Worm (Caenorhabditis elegans): Measurements from ENCODE around the gene Y39E4B.5.

ce11 chrIII:13160636-13161035 is 9.1 kb upstream of the Y39E4B.5 start:
- TF ChIP-seq ceh-82 (tag; optimal IDR thresholded peaks at IDR 0.05) (no peak), nhr-237 (tag; optimal IDR thresholded peaks at IDR 0.05) (no peak), unc-62 (GFP tag; optimal IDR thresholded peaks at IDR 0.05) (no peak), nhr-77 (tag; optimal IDR thresholded peaks at IDR 0.05) (no peak), unc-39 (tag; optimal IDR thresholded peaks at IDR 0.05) (no peak), pha-4 (tag; optimal IDR thresholded peaks at IDR 0.05) (no peak), tbx-2 (tag; optimal IDR thresholded peaks at IDR 0.05) (no peak), nhr-67 (tag; optimal IDR thresholded peaks at IDR 0.05) (no peak), jun-1 (tag; optimal IDR thresholded peaks at IDR 0.05) (no peak), elt-3 (tag; optimal IDR thresholded peaks at IDR 0.05) (no peak)
